Worm (Caenorhabditis elegans) whole organism, L3 larva: ENCODE data around the gene W02F12.2.

Experiments
- ZK546.5 ChIP-seq: sonication (generic microtip); optimal IDR thresholded peaks from 2 replicates; lab custom pipeline; 2017; ENCODE audit warnings: missing biosample characterization, missing genetic modification characterization
- aly-2 ChIP-seq: fragments of 150-350 bp; optimal IDR thresholded peaks from 2 replicates; lab custom pipeline; 2014; ENCODE audit warnings: missing biosample characterization, missing genetic modification characterization
- ceh-16 ChIP-seq: sonication (generic microtip); optimal IDR thresholded peaks from 2 replicates; lab custom pipeline; 2017; ENCODE audit warnings: missing biosample characterization, missing genetic modification characterization
- elt-3 ChIP-seq, 3 experiments: fragments of 150-350 bp in 1 of 3; sonication (generic microtip) in 2 of 3; optimal IDR thresholded peaks; 2 replicates in 2 of 3; 4 replicates in 1 of 3; lab custom pipeline; 2014 to 2017; ENCODE audit warnings: missing biosample characterization in 3 of 3, missing genetic modification characterization in 3 of 3
- fkh-10 ChIP-seq: sonication (generic microtip); optimal IDR thresholded peaks from 2 replicates; lab custom pipeline; 2017; ENCODE audit warnings: missing biosample characterization, missing genetic modification reagents, missing genetic modification characterization
- nhr-11 ChIP-seq: fragments of 150-350 bp; optimal IDR thresholded peaks from 2 replicates; lab custom pipeline; 2014; ENCODE audit warnings: missing biosample characterization, missing genetic modification characterization
- nhr-12 ChIP-seq: fragments of 150-350 bp; optimal IDR thresholded peaks from 2 replicates; lab custom pipeline; 2014; ENCODE audit warnings: missing biosample characterization, missing genetic modification characterization
- nhr-25 ChIP-seq: sonication (generic microtip); optimal IDR thresholded peaks from 2 replicates; lab custom pipeline; 2017; ENCODE audit warnings: missing biosample characterization, missing genetic modification characterization
- pha-4 ChIP-seq: fragments of 150-350 bp; optimal IDR thresholded peaks from 2 replicates; lab custom pipeline; 2014; ENCODE audit warnings: missing biosample characterization, missing genetic modification reagents, missing genetic modification characterization
- unc-39 ChIP-seq: sonication (generic microtip); optimal IDR thresholded peaks from 4 replicates; lab custom pipeline; 2017; ENCODE audit warnings: missing biosample characterization, missing genetic modification characterization
- unc-62 ChIP-seq: fragments of 150-350 bp; sonication (generic microtip); optimal IDR thresholded peaks from 4 replicates; lab custom pipeline; 2014; ENCODE audit warnings: missing biosample characterization, missing genetic modification reagents, missing genetic modification characterization
- ztf-4 ChIP-seq: fragments of 150-350 bp; optimal IDR thresholded peaks from 2 replicates; lab custom pipeline; 2014; ENCODE audit warnings: missing biosample characterization, missing genetic modification characterization

- TF ChIP-seq ceh-16 (tag; lab: Kevin White, UChicago) (no peak), unc-39 (no peak), nhr-12 (no peak), elt-3 (tag; optimal IDR thresholded peaks at IDR 0.05; lab: Kevin White, UChicago) (no peak), ztf-4 (tag; lab: Kevin White, UChicago) (no peak), unc-62 (GFP tag; lab: Kevin White, UChicago) (no peak), nhr-11 (no peak), nhr-25 (tag; lab: Kevin White, UChicago) (no peak), fkh-10 (GFP tag; lab: Kevin White, UChicago) (no peak), ZK546.5 (tag; lab: Kevin White, UChicago) (no peak), aly-2 (tag; lab: Kevin White, UChicago) (no peak), pha-4 (tag; lab: Kevin White, UChicago) (no peak)
These were observed 34.9 kb downstream of the W02F12.2 start for ce11 chrV:6662505-6662904.
